Fruit fly (Drosophila melanogaster): ENCODE data around the gene CG31730.

dm6 chr2L:13285791-13286190 lies 26.2 kb upstream of the CG31730 start:
- TF ChIP-seq Med (GFP tag) (no peak), CG17186 (GFP tag; optimal IDR thresholded peaks at IDR 0.05) (no peak), Blimp-1 (GFP tag; optimal IDR thresholded peaks at IDR 0.05) (no peak), bigmax (GFP tag; optimal IDR thresholded peaks at IDR 0.05) (no peak), fru (optimal IDR thresholded peaks at IDR 0.05) (no peak), CG12219 (GFP tag; optimal IDR thresholded peaks at IDR 0.05) (no peak), emc (GFP tag; optimal IDR thresholded peaks at IDR 0.05) (no peak), gro (GFP tag; optimal IDR thresholded peaks at IDR 0.05) (no peak), CG2129 (GFP tag; IDR thresholded peaks at IDR 0.05; ENCODE audit: partially characterized antibody) (no peak)

All from whole organism, embryonic.